Worm (Caenorhabditis elegans) whole organism, L4 larva: Measurements from ENCODE around the gene fbxa-211.
A peak's percentile ranks its signal among the peaks of the same experiment; 100 is the strongest.

ENCODE experiments used
- F26F4.8 ChIP-seq: fragments of 200-800 bp; sonication (Bioruptor generic); conservative IDR thresholded peaks from 2 replicates; pipeline ENCODE4 v1.3.6; 2022; ENCODE audit warnings: missing genetic modification characterization, missing compliant biosample characterization
- F37D6.2 ChIP-seq: sonication (generic microtip); optimal IDR thresholded peaks from 2 replicates; lab custom pipeline; 2016; ENCODE audit warnings: mild to moderate bottlenecking, missing genetic modification characterization, missing compliant biosample characterization
- T20F7.1 ChIP-seq: fragments of 200-800 bp; sonication (Bioruptor generic); optimal IDR thresholded peaks from 2 replicates; lab custom pipeline; 2018; ENCODE audit warnings: mild to moderate bottlenecking, missing genetic modification characterization, missing compliant biosample characterization
- Y48G9A.11 ChIP-seq: fragments of 200-800 bp; sonication (Bioruptor generic); IDR thresholded peaks from 2 replicates; pipeline ENCODE4 v1.3.6; 2022; ENCODE audit warnings: missing genetic modification reagents, missing genetic modification characterization, missing compliant biosample characterization
- ceh-44 ChIP-seq: fragments of 200-800 bp; sonication (Bioruptor generic); IDR thresholded peaks from 2 replicates; pipeline ENCODE4 v1.3.6; 2022; ENCODE audit warnings: missing genetic modification reagents, missing genetic modification characterization, missing compliant biosample characterization
- ceh-82 ChIP-seq: sonication (generic microtip); optimal IDR thresholded peaks from 2 replicates; lab custom pipeline; 2017; ENCODE audit warnings: missing biosample characterization, missing genetic modification characterization
- daf-12 ChIP-seq: fragments of 150-350 bp; optimal IDR thresholded peaks from 2 replicates; lab custom pipeline; 2014; ENCODE audit warnings: missing biosample characterization, missing genetic modification reagents, missing genetic modification characterization
- daf-16 ChIP-seq, 3 experiments: sonication (generic microtip); optimal IDR thresholded peaks; 2 replicates each; lab custom pipeline; 2016 to 2017; ENCODE audit warnings: missing genetic modification characterization in 3 of 3, missing genetic modification reagents in 3 of 3, mild to moderate bottlenecking in 2 of 3, missing compliant biosample characterization in 2 of 3, missing biosample characterization in 1 of 3, moderate library complexity in 1 of 3
- daf-19 ChIP-seq: fragments of 200-800 bp; sonication (Bioruptor generic); conservative IDR thresholded peaks from 2 replicates; pipeline ENCODE4 v1.3.6; 2022; ENCODE audit warnings: missing genetic modification characterization, missing compliant biosample characterization
- daf-8 ChIP-seq: fragments of 200-800 bp; sonication (Bioruptor generic); IDR thresholded peaks from 2 replicates; pipeline ENCODE4 v1.3.6; 2022; ENCODE audit warnings: missing genetic modification characterization, missing compliant biosample characterization
- dpl-1 ChIP-seq: fragments of 150-350 bp; optimal IDR thresholded peaks from 2 replicates; lab custom pipeline; 2014; ENCODE audit warnings: missing biosample characterization, missing genetic modification reagents, missing genetic modification characterization
- dve-1 ChIP-seq: sonication (generic microtip); optimal IDR thresholded peaks from 2 replicates; lab custom pipeline; 2017; ENCODE audit warnings: antibody characterized with exemption, mild to moderate bottlenecking, missing genetic modification characterization, missing compliant biosample characterization; ENCODE audit not compliant: insufficient read depth
- egl-27 ChIP-seq: sonication (generic microtip); optimal IDR thresholded peaks from 3 replicates; lab custom pipeline; 2017; ENCODE audit warnings: missing biosample characterization, missing genetic modification reagents, missing genetic modification characterization
- fos-1 ChIP-seq: fragments of 150-350 bp; optimal IDR thresholded peaks from 2 replicates; lab custom pipeline; 2014; ENCODE audit warnings: missing biosample characterization, missing genetic modification characterization
- gei-8 ChIP-seq: fragments of 200-800 bp; sonication (Bioruptor generic); optimal IDR thresholded peaks from 2 replicates; lab custom pipeline; 2018; ENCODE audit warnings: mild to moderate bottlenecking, missing genetic modification characterization, missing compliant biosample characterization
- lin-38 ChIP-seq: fragments of 200-800 bp; sonication (Bioruptor generic); IDR thresholded peaks from 2 replicates; pipeline ENCODE4 v1.3.6; 2022; ENCODE audit warnings: missing genetic modification reagents, missing genetic modification characterization, missing compliant biosample characterization
- mdl-1 ChIP-seq, 2 experiments: fragments of 150-350 bp in 1 of 2; sonication (generic microtip) in 1 of 2; optimal IDR thresholded peaks; 2 replicates each; lab custom pipeline; 2014 to 2017; ENCODE audit warnings: missing biosample characterization in 2 of 2, missing genetic modification characterization in 2 of 2
- mxl-3 ChIP-seq: fragments of 200-800 bp; sonication (Bioruptor generic); optimal IDR thresholded peaks from 2 replicates; lab custom pipeline; 2018; ENCODE audit warnings: mild to moderate bottlenecking, missing genetic modification characterization, missing compliant biosample characterization
- nhr-10 ChIP-seq: fragments of 150-350 bp; optimal IDR thresholded peaks from 2 replicates; lab custom pipeline; 2014; ENCODE audit warnings: missing biosample characterization, missing genetic modification characterization
- nhr-102 ChIP-seq: sonication (generic microtip); optimal IDR thresholded peaks from 2 replicates; lab custom pipeline; 2016; ENCODE audit warnings: mild to moderate bottlenecking, missing genetic modification characterization, moderate library complexity, missing compliant biosample characterization
- nhr-111 ChIP-seq: fragments of 200-800 bp; sonication (Bioruptor generic); optimal IDR thresholded peaks from 2 replicates; lab custom pipeline; 2018; ENCODE audit warnings: mild to moderate bottlenecking, missing genetic modification characterization, missing compliant biosample characterization
- nhr-28 ChIP-seq: fragments of 150-350 bp; optimal IDR thresholded peaks from 2 replicates; lab custom pipeline; 2014; ENCODE audit warnings: missing biosample characterization, missing genetic modification characterization
- nhr-41 ChIP-seq: fragments of 200-800 bp; sonication (Bioruptor generic); IDR thresholded peaks from 2 replicates; pipeline ENCODE4 v1.3.6; 2022; ENCODE audit warnings: missing genetic modification reagents, missing genetic modification characterization, missing compliant biosample characterization
- nhr-48 ChIP-seq: sonication (generic microtip); optimal IDR thresholded peaks from 2 replicates; lab custom pipeline; 2016; ENCODE audit warnings: mild to moderate bottlenecking, missing genetic modification characterization, missing compliant biosample characterization
- nhr-6 ChIP-seq: fragments of 150-350 bp; optimal IDR thresholded peaks from 2 replicates; lab custom pipeline; 2014; ENCODE audit warnings: missing biosample characterization, missing genetic modification characterization
- php-3 ChIP-seq: fragments of 200-800 bp; sonication (Bioruptor generic); IDR thresholded peaks from 2 replicates; pipeline ENCODE4 v1.3.6; 2022; ENCODE audit warnings: missing genetic modification reagents, missing genetic modification characterization, missing compliant biosample characterization
- pqm-1 ChIP-seq: sonication (generic microtip); optimal IDR thresholded peaks from 2 replicates; lab custom pipeline; 2017; ENCODE audit warnings: missing biosample characterization, missing genetic modification characterization
- tag-97 ChIP-seq: fragments of 200-800 bp; sonication (Bioruptor generic); IDR thresholded peaks from 2 replicates; pipeline ENCODE4 v1.3.6; 2022; ENCODE audit warnings: missing genetic modification characterization, missing compliant biosample characterization
- unc-62 ChIP-seq, 3 experiments: fragments of 150-350 bp in 1 of 3; sonication (generic microtip); optimal IDR thresholded peaks in 2 of 3; peaks in 1 of 3; 1 replicate in 1 of 3; 2 replicates in 2 of 3; lab custom pipeline; 2014 to 2017; ENCODE audit warnings: missing biosample characterization in 3 of 3, missing genetic modification characterization in 3 of 3, missing genetic modification reagents in 3 of 3, missing genotype in 1 of 3
- zag-1 ChIP-seq: fragments of 150-350 bp; optimal IDR thresholded peaks from 2 replicates; lab custom pipeline; 2014; ENCODE audit warnings: missing biosample characterization, missing genetic modification characterization
- zip-2 ChIP-seq: fragments of 150-350 bp; optimal IDR thresholded peaks from 2 replicates; lab custom pipeline; 2014; ENCODE audit warnings: missing biosample characterization, missing genetic modification characterization
- ztf-11 ChIP-seq: fragments of 150-350 bp; optimal IDR thresholded peaks from 2 replicates; lab custom pipeline; 2014; ENCODE audit warnings: missing biosample characterization, missing genetic modification characterization
- ztf-7 ChIP-seq: fragments of 150-350 bp; optimal IDR thresholded peaks from 2 replicates; lab custom pipeline; 2014; ENCODE audit warnings: missing biosample characterization, missing genetic modification characterization

The fbxa-211 gene

DNA sequence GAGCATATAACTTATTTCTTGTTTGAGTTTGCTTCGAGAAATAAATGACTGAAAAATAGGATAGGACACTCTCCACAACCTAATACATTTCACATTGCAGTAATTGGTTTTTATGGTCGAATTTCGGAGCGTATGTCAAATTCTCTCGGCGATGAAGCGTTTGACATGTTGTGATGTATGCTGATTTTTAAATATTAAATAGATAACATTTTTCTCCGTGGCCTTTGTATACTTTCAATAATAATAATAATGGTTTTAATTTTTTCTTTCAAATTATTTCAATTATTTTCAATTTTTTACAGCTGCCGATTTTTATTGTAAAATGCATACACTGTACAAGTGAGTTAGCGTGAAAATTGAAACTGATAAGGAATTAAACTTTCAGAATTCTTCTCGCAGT, 18.8 kb downstream of the fbxa-211 start, which contains the start of gene C14A6.3:
TSS of gene C14A6.3 (plus strand) at position 301 of the 400 bp plus-strand sequence.
- no peak for TF ChIP-seq daf-12 (tag; lab: Kevin White, UChicago)
- TF ChIP-seq nhr-28 (tag; lab: Kevin White, UChicago): no peak
- TF ChIP-seq daf-8 (GFP tag; lab: Robert Waterston, UW): no peak
- TF ChIP-seq pqm-1 (tag; lab: Kevin White, UChicago): peak; percentile 39
- TF ChIP-seq T20F7.1 (GFP tag; lab: Kevin White, UChicago): no peak
- no peak for TF ChIP-seq nhr-102 (tag; lab: Kevin White, UChicago)

ce11 chrV:18157707-18158106, 30.4 kb downstream of the fbxa-211 start, which contains the start of gene clec-48:
TSS of gene clec-48 (plus strand) at chrV:18158026.
- TF ChIP-seq egl-27 (tag; lab: Kevin White, UChicago): no peak
- peak; percentile 49 for TF ChIP-seq dve-1 (tag; lab: Kevin White, UChicago)
- peak; percentile 95 for TF ChIP-seq php-3 (GFP tag; lab: Robert Waterston, UW)
- TF ChIP-seq lin-38: no peak
- TF ChIP-seq ztf-11 (tag; lab: Kevin White, UChicago): no peak
- no peak for TF ChIP-seq ceh-44 (GFP tag; lab: Robert Waterston, UW)
- peak; percentile 41 for TF ChIP-seq nhr-28 (tag; lab: Kevin White, UChicago)
- no peak for TF ChIP-seq daf-16 (GFP tag; optimal IDR thresholded peaks at IDR 0.05; lab: Kevin White, UChicago)
- peak; percentile 69 for TF ChIP-seq daf-16 (tag; optimal IDR thresholded peaks at IDR 0.05; lab: Kevin White, UChicago)

DNA sequence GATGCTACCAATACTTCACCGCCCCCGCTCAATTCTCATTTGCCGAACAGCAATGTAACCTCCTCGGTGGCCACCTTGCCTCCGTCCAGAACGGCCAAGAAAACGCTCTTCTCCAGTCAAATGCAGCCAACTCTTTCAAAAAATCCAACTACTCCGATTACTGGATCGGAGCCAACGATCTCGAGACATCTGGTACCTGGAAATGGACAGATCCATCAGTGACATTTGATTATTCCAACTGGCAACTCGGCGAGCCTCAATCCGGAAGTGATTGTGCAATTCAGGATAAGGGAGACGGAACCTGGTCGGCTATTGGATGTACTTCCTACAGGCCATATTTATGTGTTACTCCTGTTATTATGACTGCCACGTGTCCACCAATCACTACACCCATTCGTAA, 30.9 kb downstream of the fbxa-211 start:
- TF ChIP-seq unc-62 (GFP tag; optimal IDR thresholded peaks at IDR 0.05 in 1 of 2; lab: Kevin White, UChicago) (peak in 1 of 2 experiments; percentile 97), unc-62 (tag; optimal IDR thresholded peaks at IDR 0.05; lab: Kevin White, UChicago) (no peak), zip-2 (tag; lab: Kevin White, UChicago) (no peak)
- TF ChIP-seq, all 104 proteins: peak for 1

ce11 chrV:18161228-18161627, 33.9 kb downstream of the fbxa-211 start, which contains the start of gene C14A6.13:
TSS of gene C14A6.13 (minus strand) at chrV:18161328.
- TF ChIP-seq mxl-3 (GFP tag; lab: Kevin White, UChicago) (no peak), nhr-10 (tag; lab: Kevin White, UChicago) (no peak), nhr-41 (GFP tag; lab: Robert Waterston, UW) (no peak), mdl-1 (tag; optimal IDR thresholded peaks at IDR 0.05; lab: Kevin White, UChicago) (no peak), Y48G9A.11 (GFP tag; lab: Robert Waterston, UW) (no peak), ztf-7 (tag; lab: Kevin White, UChicago) (no peak), nhr-6 (tag; lab: Kevin White, UChicago) (no peak), dpl-1 (no peak), zag-1 (tag; lab: Kevin White, UChicago) (no peak), nhr-48 (tag; lab: Kevin White, UChicago) (no peak), gei-8 (no peak)

ce11 chrV:18162568-18162967, 35.2 kb downstream of the fbxa-211 start, which contains the start of gene C14A6.12:
TSS of gene C14A6.12 (minus strand) at chrV:18162668.
- TF ChIP-seq zip-2 (tag; lab: Kevin White, UChicago): no peak
- TF ChIP-seq nhr-111: no peak
- TF ChIP-seq F37D6.2 (tag; lab: Kevin White, UChicago): no peak
- TF ChIP-seq, all 104 proteins: peak for 0

DNA sequence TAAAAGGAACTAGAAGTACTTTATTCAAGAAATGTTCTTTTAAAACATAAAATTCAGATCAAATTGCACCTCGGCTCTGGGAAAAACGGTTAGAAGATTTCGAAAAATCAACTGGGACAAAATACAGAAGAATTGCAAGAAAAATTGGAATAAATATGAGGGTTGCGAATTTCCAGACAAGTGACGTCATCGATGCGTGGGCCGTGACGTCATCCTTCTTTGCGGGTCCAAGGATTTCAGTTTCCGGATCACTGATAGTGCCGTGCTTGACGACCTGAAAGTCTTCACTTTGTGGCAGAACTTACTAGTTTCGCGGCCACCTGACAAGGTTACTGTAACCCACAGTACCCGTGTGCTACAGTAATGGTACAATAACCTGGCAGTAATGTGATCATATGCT, 36.1 kb downstream of the fbxa-211 start:
- TF ChIP-seq fos-1 (tag; lab: Kevin White, UChicago) (no peak), nhr-102 (tag; lab: Kevin White, UChicago) (no peak), daf-19 (GFP tag; lab: Robert Waterston, UW) (no peak), ceh-82 (no peak), F26F4.8 (GFP tag; lab: Robert Waterston, UW) (no peak), tag-97 (no peak)
